Worm (Caenorhabditis elegans) whole organism, mixed stage, embryonic: ENCODE data around the gene srz-48.
"Not testable (repeated sequence)": the region's sequence is repeated elsewhere in the genome, so short reads cannot be mapped to it uniquely, and the experiment has no call there.

Experiments used
- M03D4.4 ChIP-seq: sonication (generic microtip); optimal IDR thresholded peaks from 2 replicates; lab custom pipeline; 2017; ENCODE audit warnings: mild to moderate bottlenecking, missing genetic modification characterization, missing compliant biosample characterization
- bed-3 ChIP-seq: fragments of 200-800 bp; sonication (Bioruptor generic); optimal IDR thresholded peaks from 3 replicates; lab custom pipeline; 2018; ENCODE audit warnings: mild to moderate bottlenecking, missing genetic modification characterization, moderate library complexity, missing compliant biosample characterization
- blmp-1 ChIP-seq: fragments of 150-350 bp; optimal IDR thresholded peaks from 2 replicates; lab custom pipeline; 2014; ENCODE audit warnings: missing biosample characterization, missing genetic modification characterization
- ceh-39 ChIP-seq: fragments of 150-350 bp; optimal IDR thresholded peaks from 2 replicates; lab custom pipeline; 2014; ENCODE audit warnings: missing biosample characterization, missing genetic modification characterization
- ceh-43 ChIP-seq: fragments of 200-800 bp; sonication (Bioruptor generic); optimal IDR thresholded peaks from 2 replicates; lab custom pipeline; 2018; ENCODE audit warnings: mild to moderate bottlenecking, missing genetic modification characterization, moderate library complexity, missing compliant biosample characterization
- ces-1 ChIP-seq: fragments of 150-350 bp; optimal IDR thresholded peaks from 2 replicates; lab custom pipeline; 2014; ENCODE audit warnings: missing biosample characterization, missing genetic modification reagents, missing genetic modification characterization
- drap-1 ChIP-seq: fragments of 200-800 bp; sonication (Bioruptor generic); optimal IDR thresholded peaks from 3 replicates; lab custom pipeline; 2018; ENCODE audit warnings: mild to moderate bottlenecking, missing genetic modification characterization, missing compliant biosample characterization
- elt-1 ChIP-seq: sonication (generic microtip); optimal IDR thresholded peaks from 2 replicates; lab custom pipeline; 2017; ENCODE audit warnings: missing genetic modification characterization, mild to moderate bottlenecking, missing compliant biosample characterization, antibody characterized with exemption, moderate library complexity, borderline replicate concordance; ENCODE audit not compliant: insufficient read depth
- elt-3 ChIP-seq: fragments of 150-350 bp; optimal IDR thresholded peaks from 2 replicates; lab custom pipeline; 2014; ENCODE audit warnings: missing biosample characterization, missing genetic modification characterization
- flh-1 ChIP-seq: fragments of 200-800 bp; sonication (Bioruptor generic); optimal IDR thresholded peaks from 2 replicates; lab custom pipeline; 2018; ENCODE audit warnings: mild to moderate bottlenecking, missing genetic modification characterization, moderate library complexity, missing compliant biosample characterization
- ham-2 ChIP-seq: fragments of 200-800 bp; sonication (Bioruptor generic); optimal IDR thresholded peaks from 2 replicates; lab custom pipeline; 2018; ENCODE audit warnings: mild to moderate bottlenecking, missing genetic modification characterization, missing compliant biosample characterization
- lsy-2 ChIP-seq: fragments of 150-350 bp; optimal IDR thresholded peaks from 2 replicates; lab custom pipeline; 2014; ENCODE audit warnings: missing biosample characterization, missing genetic modification characterization
- mep-1 ChIP-seq: fragments of 150-350 bp; optimal IDR thresholded peaks from 2 replicates; lab custom pipeline; 2017; ENCODE audit warnings: missing biosample characterization, missing genetic modification reagents, missing genetic modification characterization, inconsistent platforms
- nhr-2 ChIP-seq: fragments of 150-350 bp; optimal IDR thresholded peaks from 2 replicates; lab custom pipeline; 2014; ENCODE audit warnings: missing biosample characterization, missing genetic modification characterization
- nhr-237 ChIP-seq: fragments of 150-350 bp; optimal IDR thresholded peaks from 2 replicates; lab custom pipeline; 2014; ENCODE audit warnings: missing biosample characterization, missing genetic modification characterization
- nhr-28 ChIP-seq: fragments of 150-350 bp; optimal IDR thresholded peaks from 2 replicates; lab custom pipeline; 2014; ENCODE audit warnings: missing biosample characterization, missing genetic modification characterization
- pha-4 ChIP-seq: fragments of 150-350 bp; optimal IDR thresholded peaks from 2 replicates; lab custom pipeline; 2018; ENCODE audit warnings: missing biosample characterization, missing genetic modification reagents, missing genetic modification characterization
- snpc-4 ChIP-seq: fragments of 150-350 bp; optimal IDR thresholded peaks from 2 replicates; lab custom pipeline; 2014; ENCODE audit warnings: missing biosample characterization, missing genetic modification characterization
- sptf-1 ChIP-seq: sonication (generic microtip); optimal IDR thresholded peaks from 2 replicates; lab custom pipeline; 2017; ENCODE audit warnings: mild to moderate bottlenecking, missing genetic modification characterization, moderate library complexity, missing compliant biosample characterization
- tbx-8 ChIP-seq: fragments of 200-800 bp; sonication (Bioruptor generic); optimal IDR thresholded peaks from 2 replicates; lab custom pipeline; 2018; ENCODE audit warnings: mild to moderate bottlenecking, missing genetic modification characterization, moderate library complexity, missing compliant biosample characterization
- unc-39 ChIP-seq: fragments of 150-350 bp; optimal IDR thresholded peaks from 2 replicates; lab custom pipeline; 2014; ENCODE audit warnings: missing biosample characterization, missing genetic modification characterization
- unc-62 ChIP-seq: fragments of 150-350 bp; optimal IDR thresholded peaks from 2 replicates; lab custom pipeline; 2014; ENCODE audit warnings: missing biosample characterization, missing genetic modification reagents, missing genetic modification characterization
- ztf-11 ChIP-seq: fragments of 150-350 bp; optimal IDR thresholded peaks from 2 replicates; lab custom pipeline; 2014; ENCODE audit warnings: missing biosample characterization, missing genetic modification characterization

srz-48 gene

ce11 chrV:17429262-17429661 lies 30.7 kb downstream of the srz-48 start:
- TF ChIP-seq flh-1 (GFP tag; lab: Kevin White, UChicago) (no peak), ztf-11 (tag; lab: Kevin White, UChicago) (no peak), M03D4.4 (tag; lab: Kevin White, UChicago) (no peak), bed-3 (GFP tag; lab: Kevin White, UChicago) (no peak), ces-1 (GFP tag; lab: Kevin White, UChicago) (no peak), lsy-2 (tag; lab: Kevin White, UChicago) (no peak), mep-1 (no peak), nhr-2 (no peak), unc-62 (GFP tag; lab: Kevin White, UChicago) (no peak), elt-3 (no peak), ceh-39 (tag; lab: Kevin White, UChicago) (no peak), nhr-237 (tag; lab: Kevin White, UChicago) (no peak), nhr-28 (tag; lab: Kevin White, UChicago) (no peak), drap-1 (GFP tag; lab: Kevin White, UChicago) (no peak), elt-1 (tag; lab: Kevin White, UChicago) (no peak), sptf-1 (tag; lab: Kevin White, UChicago) (no peak), ceh-43 (GFP tag; lab: Kevin White, UChicago) (no peak)

- no peak for TF ChIP-seq ces-1 (GFP tag; lab: Kevin White, UChicago)
- no peak for TF ChIP-seq ztf-11 (tag; lab: Kevin White, UChicago)
- no peak for TF ChIP-seq M03D4.4 (tag; lab: Kevin White, UChicago)
- no peak for TF ChIP-seq pha-4 (tag; lab: Kevin White, UChicago)
- TF ChIP-seq mep-1 = no peak
- TF ChIP-seq ham-2 (GFP tag; lab: Kevin White, UChicago) = no peak
- TF ChIP-seq nhr-237 (tag; lab: Kevin White, UChicago) = no peak
- TF ChIP-seq ceh-43 (GFP tag; lab: Kevin White, UChicago) = no peak
- no peak for TF ChIP-seq sptf-1 (tag; lab: Kevin White, UChicago)
- no peak for TF ChIP-seq unc-39 (tag; lab: Kevin White, UChicago)
- no peak for TF ChIP-seq snpc-4 (tag; lab: Kevin White, UChicago)
These were observed 43.1 kb downstream of the srz-48 start, which contains the start of gene clc-21 for ce11 chrV:17416833-17417232. TSS of gene clc-21 (plus strand) at chrV:17417133.

ce11 chrV:17414951-17415350 lies 45.0 kb downstream of the srz-48 start, which contains the start of gene T27C5.12:
TSS of gene T27C5.12 (plus strand) at chrV:17415251.
- TF ChIP-seq tbx-8 (GFP tag; lab: Kevin White, UChicago) (no peak), pha-4 (tag; lab: Kevin White, UChicago) (no peak)

- not testable (repeated sequence) for TF ChIP-seq blmp-1 (tag; lab: Kevin White, UChicago); ceh-43 (GFP tag; lab: Kevin White, UChicago); nhr-2
These were observed 50.0 kb downstream of the srz-48 start, which contains the start of gene srh-132 for ce11 chrV:17409955-17410354. TSS of gene srh-132 (plus strand) at chrV:17410255.
